Worm (Caenorhabditis elegans) whole organism, early embryonic: ENCODE data around the gene imp-2.

ENCODE experiments used
- B0310.2 ChIP-seq: sonication (generic microtip); optimal IDR thresholded peaks from 2 replicates; lab custom pipeline; 2016; ENCODE audit warnings: mild to moderate bottlenecking, missing genetic modification characterization, missing compliant biosample characterization
- aly-1 ChIP-seq: sonication (generic microtip); optimal IDR thresholded peaks from 2 replicates; lab custom pipeline; 2016; ENCODE audit warnings: missing genetic modification characterization, missing compliant biosample characterization
- ama-1 ChIP-seq: fragments of 150-350 bp; optimal IDR thresholded peaks from 2 replicates; lab custom pipeline; 2014
- ceh-13 ChIP-seq: fragments of 200-800 bp; sonication (Bioruptor generic); optimal IDR thresholded peaks from 2 replicates; lab custom pipeline; 2018; ENCODE audit warnings: mild to moderate bottlenecking, missing genetic modification characterization, missing compliant biosample characterization
- ets-7 ChIP-seq: sonication (generic microtip); optimal IDR thresholded peaks from 2 replicates; lab custom pipeline; 2016; ENCODE audit warnings: missing genotype, missing genetic modification characterization, missing compliant biosample characterization
- flt-1 ChIP-seq: fragments of 200-800 bp; sonication (Bioruptor generic); IDR thresholded peaks from 2 replicates; pipeline ENCODE4 v1.3.6; 2022; ENCODE audit warnings: missing genetic modification characterization, missing compliant biosample characterization
- hmg-4 ChIP-seq: fragments of 200-800 bp; sonication (Bioruptor generic); optimal IDR thresholded peaks from 2 replicates; lab custom pipeline; 2018; ENCODE audit warnings: mild to moderate bottlenecking, missing genetic modification characterization, missing compliant biosample characterization
- hnd-1 ChIP-seq: sonication (generic microtip); optimal IDR thresholded peaks from 2 replicates; lab custom pipeline; 2016; ENCODE audit warnings: missing genetic modification characterization, missing compliant biosample characterization
- pes-1 ChIP-seq: fragments of 200-800 bp; sonication (Bioruptor generic); IDR thresholded peaks from 2 replicates; pipeline ENCODE4 v1.3.6; 2022; ENCODE audit warnings: missing genetic modification reagents, missing genetic modification characterization, missing compliant biosample characterization
- tbx-11 ChIP-seq: fragments of 200-800 bp; sonication (Bioruptor generic); IDR thresholded peaks from 2 replicates; pipeline ENCODE4 v1.3.6; 2022; ENCODE audit warnings: missing genetic modification characterization, missing compliant biosample characterization
- tra-4 ChIP-seq: sonication (generic microtip); optimal IDR thresholded peaks from 2 replicates; lab custom pipeline; 2017; ENCODE audit warnings: missing genetic modification characterization, missing compliant biosample characterization

DNA sequence TGAATTAATAATTGTTTCAGACTA is 7.1 kb upstream of the imp-2 start, which contains the start of gene swsn-4:
- TF ChIP-seq tra-4 (tag; lab: Kevin White, UChicago): no peak
- no peak for TF ChIP-seq ama-1 (lab: Kevin White, UChicago)
- TF ChIP-seq hmg-4 (GFP tag; lab: Kevin White, UChicago): no peak
- TF ChIP-seq ceh-13: no peak
- no peak for TF ChIP-seq flt-1 (GFP tag; lab: Robert Waterston, UW)
- no peak for TF ChIP-seq pes-1 (GFP tag; lab: Robert Waterston, UW)
- TF ChIP-seq hnd-1 (tag; lab: Kevin White, UChicago): no peak
- TF ChIP-seq aly-1: no peak
- no peak for TF ChIP-seq ets-7
- TF ChIP-seq B0310.2 (tag; lab: Kevin White, UChicago): no peak
- TF ChIP-seq tbx-11 (GFP tag; lab: Robert Waterston, UW): no peak
